Fruit fly (Drosophila melanogaster) Kc167 (cell line): ENCODE measurements around the gene Vm32E.

Experiments used
- Myc ChIP-seq: fragments of >200 bp; optimal IDR thresholded peaks from 2 replicates; lab custom pipeline; 2017; ENCODE audit warnings: missing external identifiers
- Sin3A ChIP-seq: fragments of >200 bp; optimal IDR thresholded peaks from 2 replicates; lab custom pipeline; 2018; ENCODE audit warnings: missing external identifiers
- h ChIP-seq: fragments of >200 bp; optimal IDR thresholded peaks from 3 replicates; lab custom pipeline; 2018; ENCODE audit warnings: missing external identifiers
- insv ChIP-seq: fragments of >200 bp; optimal IDR thresholded peaks from 3 replicates; lab custom pipeline; 2018; ENCODE audit warnings: missing external identifiers
- psq ChIP-seq: fragments of >200 bp; optimal IDR thresholded peaks from 2 replicates; lab custom pipeline; 2017; ENCODE audit warnings: missing external identifiers
- ttk ChIP-seq: sonication (Bioruptor generic); optimal IDR thresholded peaks from 2 replicates; lab custom pipeline; 2017; ENCODE audit warnings: missing external identifiers

- TF ChIP-seq h (lab: Kevin White, UChicago) (no peak), insv (lab: Kevin White, UChicago) (no peak), ttk (no peak), Sin3A (lab: Kevin White, UChicago) (no peak), psq (lab: Kevin White, UChicago) (no peak), Myc (lab: Kevin White, UChicago) (no peak)
Observed at dm6 chr2L:11148969-11149368, 22.5 kb downstream of the Vm32E start, which contains the start of gene Gyc32E.
